Fruit fly (Drosophila melanogaster) whole organism, embryonic: ENCODE data around the gene alpha-Spec.

ENCODE experiments used
- B-H1 ChIP-seq: fragments of 200-800 bp; sonication (Bioruptor generic); IDR thresholded peaks from 3 replicates; pipeline ENCODE4 v1.3.6; 2022; ENCODE audit warnings: missing biosample characterization, missing genetic modification characterization
- Bdp1 ChIP-seq: fragments of 200-800 bp; sonication (Bioruptor generic); optimal IDR thresholded peaks from 3 replicates; lab custom pipeline; 2016; ENCODE audit warnings: missing biosample characterization, missing genetic modification characterization
- CG1233 ChIP-seq: fragments of 200-800 bp; sonication (Bioruptor generic); optimal IDR thresholded peaks from 4 replicates; lab custom pipeline; 2018; ENCODE audit warnings: missing biosample characterization, mild to moderate bottlenecking, missing genetic modification characterization
- CG13287 ChIP-seq: fragments of 200-800 bp; sonication (Bioruptor generic); IDR thresholded peaks from 2 replicates; pipeline ENCODE4 v1.3.6; 2022; ENCODE audit warnings: missing biosample characterization, missing genetic modification characterization; ENCODE audit not compliant: partially characterized antibody
- CG17328 ChIP-seq: fragments of 200-800 bp; sonication (Bioruptor generic); IDR thresholded peaks from 2 replicates; pipeline ENCODE4 v1.3.6; 2022; ENCODE audit warnings: missing biosample characterization, missing genetic modification characterization
- CG17361 ChIP-seq: fragments of 200-800 bp; sonication (Bioruptor generic); IDR thresholded peaks from 3 replicates; pipeline ENCODE4 v1.3.6; 2022; ENCODE audit warnings: missing biosample characterization, missing genetic modification characterization
- CG17802 ChIP-seq: fragments of 200-800 bp; sonication (Bioruptor generic); optimal IDR thresholded peaks from 2 replicates; lab custom pipeline; 2018; ENCODE audit warnings: missing biosample characterization, mild to moderate bottlenecking, missing genetic modification characterization, moderate library complexity
- CG18011 ChIP-seq: fragments of 200-800 bp; sonication (Bioruptor generic); optimal IDR thresholded peaks from 2 replicates; lab custom pipeline; 2017; ENCODE audit warnings: missing biosample characterization, missing genetic modification characterization, mild to moderate bottlenecking, moderate library complexity, missing genotype
- CG30403 ChIP-seq: fragments of 200-800 bp; sonication (Bioruptor generic); optimal IDR thresholded peaks from 3 replicates; lab custom pipeline; 2016; ENCODE audit warnings: missing biosample characterization, missing genetic modification characterization
- CG31365 ChIP-seq: fragments of 200-800 bp; sonication (Bioruptor generic); optimal IDR thresholded peaks from 2 replicates; lab custom pipeline; 2018; ENCODE audit warnings: missing biosample characterization, mild to moderate bottlenecking, missing genetic modification characterization
- CG32532 ChIP-seq: fragments of 200-800 bp; sonication (Bioruptor generic); IDR thresholded peaks from 2 replicates; pipeline ENCODE4 v1.3.6; 2022; ENCODE audit warnings: missing biosample characterization, missing genetic modification characterization
- CG3281 ChIP-seq: fragments of 200-800 bp; sonication (Bioruptor generic); optimal IDR thresholded peaks from 3 replicates; lab custom pipeline; 2017; ENCODE audit warnings: missing biosample characterization, mild to moderate bottlenecking, missing genetic modification characterization
- CG4854 ChIP-seq: fragments of 200-800 bp; sonication (Bioruptor generic); optimal IDR thresholded peaks from 2 replicates; lab custom pipeline; 2016; ENCODE audit warnings: missing biosample characterization, missing genetic modification characterization, inconsistent platforms
- CG6654 ChIP-seq: fragments of 200-800 bp; sonication (Bioruptor generic); optimal IDR thresholded peaks from 2 replicates; lab custom pipeline; 2017; ENCODE audit warnings: missing biosample characterization, mild to moderate bottlenecking, missing genetic modification characterization
- CG6689 ChIP-seq: fragments of 200-800 bp; sonication (Bioruptor generic); IDR thresholded peaks from 2 replicates; pipeline ENCODE4 v1.3.6; 2022; ENCODE audit warnings: missing biosample characterization, missing genetic modification characterization
- CG6765 ChIP-seq: fragments of 200-800 bp; sonication (Bioruptor generic); optimal IDR thresholded peaks from 3 replicates; lab custom pipeline; 2017; ENCODE audit warnings: missing biosample characterization, mild to moderate bottlenecking, missing genetic modification characterization
- CG7357 ChIP-seq: fragments of 200-800 bp; sonication (Bioruptor generic); IDR thresholded peaks from 3 replicates; pipeline ENCODE4 v1.3.6; 2022; ENCODE audit warnings: missing biosample characterization, missing genetic modification characterization
- CG7987 ChIP-seq: fragments of 200-800 bp; sonication (Bioruptor generic); optimal IDR thresholded peaks from 2 replicates; lab custom pipeline; 2018; ENCODE audit warnings: missing biosample characterization, mild to moderate bottlenecking, missing genetic modification characterization, moderate library complexity
- CG9727 ChIP-seq: fragments of 200-800 bp; sonication (Bioruptor generic); optimal IDR thresholded peaks from 3 replicates; lab custom pipeline; 2017; ENCODE audit warnings: missing biosample characterization, mild to moderate bottlenecking, missing genetic modification characterization
- CG9932 ChIP-seq: fragments of 200-800 bp; sonication (Bioruptor generic); IDR thresholded peaks from 2 replicates; pipeline ENCODE4 v1.3.6; 2022; ENCODE audit warnings: missing biosample characterization, missing genetic modification characterization
- CHES-1-like ChIP-seq: fragments of 200-800 bp; sonication (Bioruptor generic); optimal IDR thresholded peaks from 2 replicates; lab custom pipeline; 2016; ENCODE audit warnings: missing biosample characterization, missing genetic modification characterization
- D ChIP-seq, 2 experiments: fragments of 200-800 bp in 1 of 2; fragments of >200 bp in 1 of 2; sonication (Bioruptor generic) in 1 of 2; optimal IDR thresholded peaks; 2 replicates in 1 of 2; 3 replicates in 1 of 2; lab custom pipeline; 2017; ENCODE audit warnings: mild to moderate bottlenecking in 1 of 2, missing biosample characterization in 1 of 2, missing genetic modification characterization in 1 of 2, missing genetic modification reagents in 1 of 2
- GATAe ChIP-seq: fragments of 200-800 bp; sonication (Bioruptor generic); conservative IDR thresholded peaks from 2 replicates; pipeline ENCODE4 v1.3.6; 2022; ENCODE audit warnings: missing biosample characterization, missing genetic modification characterization
- HmgD ChIP-seq: fragments of 200-800 bp; sonication (Bioruptor generic); optimal IDR thresholded peaks from 3 replicates; lab custom pipeline; 2016; ENCODE audit warnings: missing biosample characterization, missing genetic modification characterization
- Lhr ChIP-seq: fragments of 200-800 bp; sonication (Bioruptor generic); optimal IDR thresholded peaks from 3 replicates; lab custom pipeline; 2017; ENCODE audit warnings: mild to moderate bottlenecking, missing biosample characterization, missing genetic modification reagents, missing genetic modification characterization
- Myb ChIP-seq: fragments of 200-800 bp; sonication (Bioruptor generic); optimal IDR thresholded peaks from 2 replicates; lab custom pipeline; 2016; ENCODE audit warnings: missing biosample characterization, missing genetic modification characterization
- NC2β ChIP-seq: fragments of 200-800 bp; sonication (Bioruptor generic); optimal IDR thresholded peaks from 2 replicates; lab custom pipeline; 2016; ENCODE audit warnings: missing biosample characterization, missing genetic modification characterization
- NK7.1 ChIP-seq: fragments of 200-800 bp; sonication (Bioruptor generic); optimal IDR thresholded peaks from 3 replicates; lab custom pipeline; 2016; ENCODE audit warnings: missing biosample characterization, missing genetic modification characterization
- Sox100B ChIP-seq: fragments of 200-800 bp; sonication (Bioruptor generic); optimal IDR thresholded peaks from 3 replicates; lab custom pipeline; 2018; ENCODE audit warnings: missing biosample characterization, mild to moderate bottlenecking, missing genetic modification characterization
- Ssrp ChIP-seq: fragments of 200-800 bp; sonication (Bioruptor generic); optimal IDR thresholded peaks from 2 replicates; lab custom pipeline; 2018; ENCODE audit warnings: missing biosample characterization, mild to moderate bottlenecking, missing genetic modification characterization, moderate library complexity
- Stat92E ChIP-seq, 3 experiments: fragments of >200 bp in 2 of 3; fragments of 200-800 bp in 1 of 3; sonication (Bioruptor generic) in 1 of 3; optimal IDR thresholded peaks; 2 replicates each; lab custom pipeline; 2017 to 2019; ENCODE audit warnings: missing biosample characterization in 3 of 3, missing genetic modification characterization in 3 of 3, mild to moderate bottlenecking in 1 of 3, moderate library complexity in 1 of 3
- aop ChIP-seq: fragments of 200-800 bp; sonication (Bioruptor generic); IDR thresholded peaks from 2 replicates; pipeline ENCODE4 v1.3.6; 2022; ENCODE audit warnings: missing biosample characterization, missing genetic modification characterization
- chn ChIP-seq: fragments of 200-800 bp; sonication (Bioruptor generic); optimal IDR thresholded peaks from 2 replicates; lab custom pipeline; 2016; ENCODE audit warnings: missing biosample characterization, missing genetic modification characterization
- ci ChIP-seq: fragments of 200-800 bp; sonication (Bioruptor generic); IDR thresholded peaks from 3 replicates; pipeline ENCODE4 v1.3.6; 2022; ENCODE audit warnings: missing biosample characterization, missing genetic modification characterization
- dpn ChIP-seq, 2 experiments: fragments of 200-800 bp; sonication (Bioruptor generic); optimal IDR thresholded peaks; 3 replicates each; lab custom pipeline; 2016; ENCODE audit warnings: missing biosample characterization in 2 of 2, missing genetic modification characterization in 2 of 2
- emc ChIP-seq: fragments of 200-800 bp; sonication (Bioruptor generic); optimal IDR thresholded peaks from 2 replicates; lab custom pipeline; 2016; ENCODE audit warnings: missing biosample characterization, missing genetic modification characterization
- ewg ChIP-seq: fragments of 200-800 bp; sonication (Bioruptor generic); optimal IDR thresholded peaks from 3 replicates; lab custom pipeline; 2017; ENCODE audit warnings: mild to moderate bottlenecking, missing biosample characterization, missing genetic modification reagents, missing genetic modification characterization
- h ChIP-seq: fragments of >200 bp; optimal IDR thresholded peaks from 2 replicates; lab custom pipeline; 2017
- onecut ChIP-seq: fragments of 200-800 bp; sonication (Bioruptor generic); IDR thresholded peaks from 2 replicates; pipeline ENCODE4 v1.3.6; 2022; ENCODE audit warnings: missing biosample characterization, missing genetic modification characterization
- phol ChIP-seq: fragments of 200-800 bp; sonication (Bioruptor generic); optimal IDR thresholded peaks from 3 replicates; lab custom pipeline; 2018; ENCODE audit warnings: missing biosample characterization, mild to moderate bottlenecking, missing genetic modification characterization, moderate library complexity
- salm ChIP-seq: fragments of 200-800 bp; sonication (Bioruptor generic); optimal IDR thresholded peaks from 2 replicates; lab custom pipeline; 2018; ENCODE audit warnings: missing biosample characterization, mild to moderate bottlenecking, missing genetic modification characterization
- shn ChIP-seq: fragments of 200-800 bp; sonication (Bioruptor generic); optimal IDR thresholded peaks from 3 replicates; lab custom pipeline; 2016; ENCODE audit warnings: missing biosample characterization, missing genetic modification characterization
- trh ChIP-seq: fragments of 200-800 bp; sonication (Bioruptor generic); optimal IDR thresholded peaks from 2 replicates; lab custom pipeline; 2016; ENCODE audit warnings: missing biosample characterization, missing genetic modification characterization
- tup ChIP-seq: fragments of 200-800 bp; sonication (Bioruptor generic); optimal IDR thresholded peaks from 2 replicates; lab custom pipeline; 2016; ENCODE audit warnings: missing biosample characterization, mild to moderate bottlenecking, missing genetic modification characterization, moderate library complexity
- vnd ChIP-seq: fragments of 200-800 bp; sonication (Bioruptor generic); IDR thresholded peaks from 3 replicates; pipeline ENCODE4 v1.3.6; 2022; ENCODE audit warnings: missing biosample characterization, missing genetic modification characterization; ENCODE audit not compliant: partially characterized antibody
- wek ChIP-seq: fragments of 200-800 bp; sonication (Bioruptor generic); optimal IDR thresholded peaks from 3 replicates; lab custom pipeline; 2018; ENCODE audit warnings: missing biosample characterization, mild to moderate bottlenecking, missing genetic modification characterization, moderate library complexity
- wor ChIP-seq: fragments of 200-800 bp; sonication (Bioruptor generic); IDR thresholded peaks from 2 replicates; pipeline ENCODE4 v1.3.6; 2022; ENCODE audit warnings: missing biosample characterization, missing genetic modification characterization
- zen ChIP-seq: fragments of 200-800 bp; sonication (Bioruptor generic); optimal IDR thresholded peaks from 3 replicates; lab custom pipeline; 2018; ENCODE audit warnings: missing biosample characterization, mild to moderate bottlenecking, missing genetic modification characterization, moderate library complexity

The alpha-Spec gene

dm6 chr3L:1746338-1747199 is 48.6 kb downstream of the alpha-Spec start, which contains the start of gene CG13921 (continued):
- TF ChIP-seq salm (tag; lab: Kevin White, UChicago), result peak; percentile 97
- TF ChIP-seq wor (GFP tag; lab: Robert Waterston, UW), result peak; percentile 98
- TF ChIP-seq Ssrp (tag; lab: Kevin White, UChicago), result peak; percentile 99
- peak; percentile 98 for TF ChIP-seq CG7987 (GFP tag; lab: Kevin White, UChicago)
- peak; percentile 97 for TF ChIP-seq aop (GFP tag; lab: Robert Waterston, UW)
- peak; percentile 88 for TF ChIP-seq CG18011
- TF ChIP-seq CG6765, result peak; percentile 94
- TF ChIP-seq tup, result peak; percentile 98
- no peak for TF ChIP-seq h (lab: Kevin White, UChicago)
- TF ChIP-seq NC2β, result peak; percentile 99
- peak; percentile 97 for TF ChIP-seq CG3281 (GFP tag; lab: Kevin White, UChicago)
- TF ChIP-seq D (optimal IDR thresholded peaks at IDR 0.05; lab: Kevin White, UChicago), result peak; percentile 18
- peak; percentile 100 for TF ChIP-seq D (GFP tag; optimal IDR thresholded peaks at IDR 0.05; lab: Kevin White, UChicago)
- TF ChIP-seq CG1233 (GFP tag; lab: Kevin White, UChicago), result peak; percentile 99
- peak; percentile 98 for TF ChIP-seq shn (GFP tag; lab: Kevin White, UChicago)
- peak; percentile 95 for TF ChIP-seq wek (GFP tag; lab: Kevin White, UChicago)
- TF ChIP-seq CG13287 (GFP tag; lab: Robert Waterston, UW), result no peak
- TF ChIP-seq CG31365, result peak; percentile 94
- peak; percentile 98 for TF ChIP-seq CHES-1-like (GFP tag; lab: Kevin White, UChicago)
- peak; percentile 99 for TF ChIP-seq CG17361 (GFP tag; lab: Robert Waterston, UW)
- TF ChIP-seq GATAe (GFP tag; lab: Robert Waterston, UW), result peak; percentile 91
- peak; percentile 93 for TF ChIP-seq CG17802
- TF ChIP-seq vnd (GFP tag; lab: Robert Waterston, UW), result no peak
- TF ChIP-seq HmgD (GFP tag; lab: Kevin White, UChicago), result peak; percentile 96
- TF ChIP-seq CG30403 (GFP tag; lab: Kevin White, UChicago), result peak; percentile 100
- TF ChIP-seq ewg, result peak; percentile 96
- TF ChIP-seq dpn (GFP tag; optimal IDR thresholded peaks at IDR 0.05; lab: Kevin White, UChicago), result peak; percentile 99
- peak; percentile 99 for TF ChIP-seq CG6689 (GFP tag; lab: Robert Waterston, UW)
- TF ChIP-seq Sox100B (GFP tag; lab: Kevin White, UChicago), result peak; percentile 97
- TF ChIP-seq Myb (GFP tag; lab: Kevin White, UChicago), result peak; percentile 93
- TF ChIP-seq CG6654 (GFP tag; lab: Kevin White, UChicago), result peak; percentile 92
- TF ChIP-seq Bdp1 (GFP tag; lab: Kevin White, UChicago), result peak; percentile 94
- TF ChIP-seq NK7.1 (GFP tag; lab: Kevin White, UChicago), result peak; percentile 99
- peak; percentile 97 for TF ChIP-seq trh (GFP tag; lab: Kevin White, UChicago)
- TF ChIP-seq B-H1 (GFP tag; lab: Robert Waterston, UW), result peak; percentile 98
- TF ChIP-seq chn (GFP tag; lab: Kevin White, UChicago), result peak; percentile 100
- TF ChIP-seq Stat92E (GFP tag; optimal IDR thresholded peaks at IDR 0.05; lab: Kevin White, UChicago), result peak in 1 of 3 experiments; percentile 99
- peak; percentile 98 for TF ChIP-seq emc (GFP tag; lab: Kevin White, UChicago)
- peak; percentile 99 for TF ChIP-seq CG4854 (GFP tag; lab: Kevin White, UChicago)
- TF ChIP-seq zen (tag; lab: Kevin White, UChicago), result peak; percentile 100
- TF ChIP-seq ci (GFP tag; lab: Robert Waterston, UW), result peak; percentile 100
- peak; percentile 99 for TF ChIP-seq CG32532
- TF ChIP-seq CG9727, result peak; percentile 100
- peak; percentile 99 for TF ChIP-seq onecut (GFP tag; lab: Robert Waterston, UW)
- peak; percentile 99 for TF ChIP-seq phol (tag; lab: Kevin White, UChicago)
- TF ChIP-seq CG9932 (GFP tag; lab: Robert Waterston, UW), result peak; percentile 99
- TF ChIP-seq CG7357 (GFP tag; lab: Robert Waterston, UW), result peak; percentile 96
- TF ChIP-seq Lhr (GFP tag; lab: Kevin White, UChicago), result peak; percentile 98
- peak; percentile 99 for TF ChIP-seq CG17328
